Fruit fly (Drosophila melanogaster) whole organism, pupa: ENCODE data around the gene Cpr72Eb.

ENCODE experiments used
- CG10348 ChIP-seq: fragments of 200-800 bp; sonication (Bioruptor generic); IDR thresholded peaks from 2 replicates; pipeline ENCODE4 v1.3.6; 2022; ENCODE audit warnings: missing biosample characterization, missing genetic modification characterization
- CG12605 ChIP-seq: fragments of 200-800 bp; sonication (Bioruptor generic); IDR thresholded peaks from 2 replicates; pipeline ENCODE4 v1.3.6; 2022; ENCODE audit warnings: missing biosample characterization, missing genetic modification characterization
- CG13204 ChIP-seq: fragments of 200-800 bp; sonication (Bioruptor generic); optimal IDR thresholded peaks from 2 replicates; lab custom pipeline; 2018; ENCODE audit warnings: missing biosample characterization, mild to moderate bottlenecking, missing genetic modification characterization, moderate library complexity
- CG14655 ChIP-seq: fragments of 200-800 bp; sonication (Bioruptor generic); optimal IDR thresholded peaks from 3 replicates; lab custom pipeline; 2017; ENCODE audit warnings: mild to moderate bottlenecking, missing biosample characterization, missing genetic modification reagents, missing genetic modification characterization
- CG15710 ChIP-seq: fragments of 200-800 bp; sonication (Bioruptor generic); optimal IDR thresholded peaks from 2 replicates; lab custom pipeline; 2018; ENCODE audit warnings: missing biosample characterization, mild to moderate bottlenecking, missing genetic modification characterization, moderate library complexity
- CG32121 ChIP-seq: fragments of 200-800 bp; sonication (Bioruptor generic); IDR thresholded peaks from 2 replicates; pipeline ENCODE4 v1.3.6; 2022; ENCODE audit warnings: missing biosample characterization, missing genetic modification characterization
- CG34367 ChIP-seq: fragments of 200-800 bp; sonication (Bioruptor generic); optimal IDR thresholded peaks from 2 replicates; lab custom pipeline; 2018; ENCODE audit warnings: missing biosample characterization, mild to moderate bottlenecking, missing genetic modification characterization
- CG4496 ChIP-seq: fragments of 200-800 bp; sonication (Bioruptor generic); IDR thresholded peaks from 3 replicates; pipeline ENCODE4 v1.3.6; 2022; ENCODE audit warnings: missing biosample characterization, missing genetic modification characterization
- CG8159 ChIP-seq: fragments of 200-800 bp; sonication (Bioruptor generic); optimal IDR thresholded peaks from 3 replicates; lab custom pipeline; 2018; ENCODE audit warnings: missing biosample characterization, mild to moderate bottlenecking, missing genetic modification characterization, moderate library complexity
- D1 ChIP-seq: fragments of 200-800 bp; sonication (Bioruptor generic); optimal IDR thresholded peaks from 2 replicates; lab custom pipeline; 2018; ENCODE audit warnings: missing biosample characterization, mild to moderate bottlenecking, missing genetic modification characterization, moderate library complexity
- Ets98B ChIP-seq: fragments of 200-800 bp; sonication (Bioruptor generic); IDR thresholded peaks from 2 replicates; pipeline ENCODE4 v1.3.6; 2022; ENCODE audit warnings: missing biosample characterization, missing genetic modification characterization
- Snoo ChIP-seq: fragments of 200-800 bp; sonication (Bioruptor generic); optimal IDR thresholded peaks from 3 replicates; lab custom pipeline; 2017; ENCODE audit warnings: missing biosample characterization, mild to moderate bottlenecking, missing genetic modification characterization, inconsistent platforms
- gl ChIP-seq: fragments of 200-800 bp; sonication (Bioruptor generic); optimal IDR thresholded peaks from 2 replicates; lab custom pipeline; 2018; ENCODE audit warnings: missing biosample characterization, mild to moderate bottlenecking, missing genetic modification characterization

- peak; percentile 77 for TF ChIP-seq CG8159
- TF ChIP-seq Ets98B (GFP tag; lab: Robert Waterston, UW) = 0 out of 2 replicates have a peak, but pooled peaks have one; percentile 51
- TF ChIP-seq gl (tag; lab: Kevin White, UChicago) = peak; percentile 53
- peak; percentile 20 for TF ChIP-seq CG34367
- peak; percentile 47 for TF ChIP-seq CG15710
- no peak; the same call in 1 of the 2 replicates for TF ChIP-seq CG32121 (GFP tag; lab: Robert Waterston, UW)
- peak; percentile 33; the same call in 1 of the 2 replicates for TF ChIP-seq CG12605 (GFP tag; lab: Robert Waterston, UW)
- TF ChIP-seq Snoo = peak; percentile 46
- TF ChIP-seq D1 (tag; lab: Kevin White, UChicago) = no peak
- peak; percentile 59 for TF ChIP-seq CG14655 (GFP tag; lab: Kevin White, UChicago)
- no peak for TF ChIP-seq CG10348
- TF ChIP-seq CG13204 (GFP tag; lab: Kevin White, UChicago) = peak; percentile 43
- peak; percentile 74; the same call in 2 of the 3 replicates for TF ChIP-seq CG4496 (GFP tag; lab: Robert Waterston, UW)
These were observed 44.1 kb downstream of the Cpr72Eb start for dm6 chr3L:16408609-16409439.
